Fruit fly (Drosophila melanogaster): ENCODE results near the gene CG10903.

The CG10903 gene

dm6 chr3R:8032923-8033478, 2.8 kb downstream of the CG10903 start, which contains the start of the genes CG11035 and unc-45:
Gene CG11035 (minus strand): TSS chr3R:8033009.
Gene unc-45 (plus strand): TSS chr3R:8033301.
- no peak for TF ChIP-seq lola (GFP tag; optimal IDR thresholded peaks at IDR 0.05)
- TF ChIP-seq dsf (GFP tag; optimal IDR thresholded peaks at IDR 0.05; ENCODE audit: borderline replicate concordance), result peak; percentile 10
- peak; percentile 17 for TF ChIP-seq rgr (GFP tag; optimal IDR thresholded peaks at IDR 0.05)
- TF ChIP-seq Sp1 (GFP tag; optimal IDR thresholded peaks at IDR 0.05), result peak; percentile 50
- no peak for TF ChIP-seq pan (optimal IDR thresholded peaks at IDR 0.05)
- TF ChIP-seq fru (GFP tag; optimal IDR thresholded peaks at IDR 0.05), result peak; percentile 37
- peak; percentile 54 for TF ChIP-seq sage (GFP tag; optimal IDR thresholded peaks at IDR 0.05)
- no peak for TF ChIP-seq tai (GFP tag; optimal IDR thresholded peaks at IDR 0.05)
- TF ChIP-seq sv (GFP tag; optimal IDR thresholded peaks at IDR 0.05), result no peak
- TF ChIP-seq Jra (GFP tag; optimal IDR thresholded peaks at IDR 0.05), result peak; percentile 46
- no peak for TF ChIP-seq Hr83 (GFP tag; optimal IDR thresholded peaks at IDR 0.05; ENCODE audit: poor library complexity, severe bottlenecking)
- no peak for TF ChIP-seq br (GFP tag; optimal IDR thresholded peaks at IDR 0.05)
- peak; percentile 13 for TF ChIP-seq brk (GFP tag; optimal IDR thresholded peaks at IDR 0.05)
- no peak for TF ChIP-seq Vsx2 (GFP tag; optimal IDR thresholded peaks at IDR 0.05; ENCODE audit: partially characterized antibody)
- no peak for TF ChIP-seq CG32264 (GFP tag; optimal IDR thresholded peaks at IDR 0.05)
- no peak for TF ChIP-seq Mio (GFP tag; optimal IDR thresholded peaks at IDR 0.05)
- no peak for TF ChIP-seq OdsH (GFP tag; optimal IDR thresholded peaks at IDR 0.05)
- TF ChIP-seq Myc (optimal IDR thresholded peaks at IDR 0.05), result peak; percentile 55
- no peak for TF ChIP-seq Hr78 (GFP tag; optimal IDR thresholded peaks at IDR 0.05)
- peak; percentile 8 for TF ChIP-seq CG9705 (GFP tag; optimal IDR thresholded peaks at IDR 0.05)
- TF ChIP-seq ey (GFP tag; optimal IDR thresholded peaks at IDR 0.05), result no peak
- TF ChIP-seq N (GFP tag; optimal IDR thresholded peaks at IDR 0.05), result no peak
- TF ChIP-seq HLH106 (tag; optimal IDR thresholded peaks at IDR 0.05), result peak; percentile 72
- TF ChIP-seq Rel (GFP tag; optimal IDR thresholded peaks at IDR 0.05), result no peak
- peak; percentile 23 for TF ChIP-seq Rel (tag; optimal IDR thresholded peaks at IDR 0.05)
- TF ChIP-seq Abd-B (GFP tag; optimal IDR thresholded peaks at IDR 0.05), result no peak
- TF ChIP-seq foxo (GFP tag; optimal IDR thresholded peaks at IDR 0.05), result peak in 1 of 2 experiments; percentile 48
- no peak for TF ChIP-seq dl (GFP tag; optimal IDR thresholded peaks at IDR 0.05; ENCODE audit: insufficient read depth in 1 of 2, partially characterized antibody in 2 of 2)
- peak; percentile 83 for TF ChIP-seq woc (GFP tag; optimal IDR thresholded peaks at IDR 0.05)
- no peak for TF ChIP-seq Dfd (GFP tag; optimal IDR thresholded peaks at IDR 0.05)
- no peak for TF ChIP-seq dmrt93B (GFP tag; optimal IDR thresholded peaks at IDR 0.05)
- TF ChIP-seq CrebA (GFP tag; optimal IDR thresholded peaks at IDR 0.05; ENCODE audit: borderline replicate concordance), result no peak
- no peak for TF ChIP-seq psq (GFP tag; optimal IDR thresholded peaks at IDR 0.05)
- TF ChIP-seq Dif (GFP tag; optimal IDR thresholded peaks at IDR 0.05; ENCODE audit: partially characterized antibody), result no peak
- peak; percentile 66 for TF ChIP-seq Hnf4 (GFP tag; optimal IDR thresholded peaks at IDR 0.05)
- no peak for TF ChIP-seq usp (GFP tag; optimal IDR thresholded peaks at IDR 0.05)
- peak; percentile 54 for TF ChIP-seq h (GFP tag; optimal IDR thresholded peaks at IDR 0.05)
- no peak for TF ChIP-seq jim (GFP tag; optimal IDR thresholded peaks at IDR 0.05)
- TF ChIP-seq GATAd (GFP tag; optimal IDR thresholded peaks at IDR 0.05), result no peak

dm6 chr3R:8037896-8038295, 7.7 kb downstream of the CG10903 start:
- TF ChIP-seq ey (GFP tag; optimal IDR thresholded peaks at IDR 0.05), result no peak
- TF ChIP-seq rgr (GFP tag; optimal IDR thresholded peaks at IDR 0.05), result peak; percentile 48
- TF ChIP-seq CG32264 (GFP tag; optimal IDR thresholded peaks at IDR 0.05), result no peak
- TF ChIP-seq fru (GFP tag; optimal IDR thresholded peaks at IDR 0.05), result peak; percentile 46
- TF ChIP-seq Sp1 (GFP tag; optimal IDR thresholded peaks at IDR 0.05), result no peak
- TF ChIP-seq br (GFP tag; optimal IDR thresholded peaks at IDR 0.05), result peak; percentile 1
- peak; percentile 27 for TF ChIP-seq Hnf4 (GFP tag; optimal IDR thresholded peaks at IDR 0.05)
- TF ChIP-seq h (GFP tag; optimal IDR thresholded peaks at IDR 0.05), result peak; percentile 23
- peak; percentile 42 for TF ChIP-seq HLH106 (tag; optimal IDR thresholded peaks at IDR 0.05)
- peak in 1 of 2 experiments; percentile 53 for TF ChIP-seq foxo (GFP tag; optimal IDR thresholded peaks at IDR 0.05)
- no peak for TF ChIP-seq CrebA (GFP tag; optimal IDR thresholded peaks at IDR 0.05; ENCODE audit: borderline replicate concordance)
